Fruit fly (Drosophila melanogaster) Kc167 (cell line): ENCODE data around the gene Rrp45.

ENCODE experiments used
- Myc ChIP-seq: fragments of >200 bp; optimal IDR thresholded peaks from 2 replicates; lab custom pipeline; 2017; ENCODE audit warnings: missing external identifiers
- Sin3A ChIP-seq: fragments of >200 bp; optimal IDR thresholded peaks from 2 replicates; lab custom pipeline; 2018; ENCODE audit warnings: missing external identifiers
- h ChIP-seq: fragments of >200 bp; optimal IDR thresholded peaks from 3 replicates; lab custom pipeline; 2018; ENCODE audit warnings: missing external identifiers
- insv ChIP-seq: fragments of >200 bp; optimal IDR thresholded peaks from 3 replicates; lab custom pipeline; 2018; ENCODE audit warnings: missing external identifiers
- psq ChIP-seq: fragments of >200 bp; optimal IDR thresholded peaks from 2 replicates; lab custom pipeline; 2017; ENCODE audit warnings: missing external identifiers
- ttk ChIP-seq: sonication (Bioruptor generic); optimal IDR thresholded peaks from 2 replicates; lab custom pipeline; 2017; ENCODE audit warnings: missing external identifiers

Gene Rrp45

dm6 chrX:16805768-16806167 lies 14.7 kb upstream of the Rrp45 start, which contains the start of gene ppk28:
Gene ppk28 (plus strand): TSS chrX:16806068.
- TF ChIP-seq h (no peak), insv (lab: Kevin White, UChicago) (no peak), Sin3A (lab: Kevin White, UChicago) (no peak), ttk (no peak), psq (lab: Kevin White, UChicago) (no peak), Myc (no peak)

DNA sequence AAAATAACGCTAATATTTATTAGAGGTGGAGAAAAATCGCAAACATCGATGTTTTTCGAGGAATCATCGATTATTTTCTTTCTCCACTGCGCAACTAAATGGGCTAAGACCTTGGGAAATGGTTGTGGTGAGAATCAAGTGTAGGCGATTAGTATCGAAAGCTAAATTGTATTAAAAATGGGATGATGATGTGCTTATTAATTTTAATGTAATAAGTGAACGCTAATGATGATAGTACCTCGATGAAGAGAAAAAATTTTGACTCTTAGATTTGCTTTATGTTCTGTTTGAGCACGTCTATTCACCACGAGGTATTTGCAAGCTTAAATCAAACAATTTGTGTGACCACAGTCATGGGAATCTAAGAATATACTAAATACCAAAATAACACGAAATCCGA lies 12.2 kb upstream of the Rrp45 start, which contains the start of the genes Rai1 and CG13005:
Gene Rai1, minus strand, starts transcription at position 46 of the 400 bp plus-strand sequence.
Gene CG13005, plus strand, starts transcription at position 352 of the 400 bp plus-strand sequence.
- TF ChIP-seq h (no peak), ttk (no peak), insv (lab: Kevin White, UChicago) (no peak), Sin3A (lab: Kevin White, UChicago) (no peak), psq (lab: Kevin White, UChicago) (no peak), Myc (no peak)

DNA sequence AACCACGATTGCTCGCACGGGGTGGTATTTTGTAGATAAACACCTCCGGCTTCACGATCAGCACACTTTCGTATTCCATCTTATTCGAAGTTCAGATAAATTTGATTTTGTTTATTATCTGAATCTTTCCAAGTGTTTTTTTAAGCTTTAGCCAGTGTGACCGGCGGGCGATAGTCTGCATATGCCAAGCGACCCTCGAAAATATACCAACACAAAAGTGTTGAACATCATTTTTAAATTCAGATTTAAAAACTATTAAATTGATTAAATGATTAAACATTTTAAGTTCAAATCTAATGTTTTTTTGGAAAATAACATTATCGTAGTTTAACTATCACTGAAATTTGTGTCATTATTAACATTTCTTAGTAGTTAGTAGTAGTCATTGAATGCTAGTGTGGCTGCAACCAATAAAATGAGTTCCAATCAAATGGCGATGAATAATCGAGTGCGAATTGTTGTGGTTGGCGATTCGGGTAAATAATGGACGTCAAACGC lies 9.5 kb upstream of the Rrp45 start, which contains the start of the genes CG9132 and CG4789:
Gene CG9132, minus strand, starts transcription at position 181 of the 498 bp plus-strand sequence.
Gene CG4789, plus strand, starts transcription at position 401 of the 498 bp plus-strand sequence.
- TF ChIP-seq Myc (no peak), Sin3A (lab: Kevin White, UChicago) (no peak)

- TF ChIP-seq Sin3A (lab: Kevin White, UChicago), result no peak
- no peak for TF ChIP-seq psq (lab: Kevin White, UChicago)
- no peak for TF ChIP-seq h
- no peak for TF ChIP-seq ttk
- no peak for TF ChIP-seq insv (lab: Kevin White, UChicago)
- no peak for TF ChIP-seq Myc
Measured at dm6 chrX:16799914-16800313, 8.8 kb upstream of the Rrp45 start.

dm6 chrX:16798166-16798565 lies 7.1 kb upstream of the Rrp45 start:
- TF ChIP-seq insv (lab: Kevin White, UChicago) (no peak), Sin3A (lab: Kevin White, UChicago) (no peak), psq (lab: Kevin White, UChicago) (no peak), Myc (no peak), ttk (no peak), h (no peak)

- TF ChIP-seq Myc, result no peak
- TF ChIP-seq ttk, result no peak
- TF ChIP-seq psq (lab: Kevin White, UChicago), result no peak
- no peak for TF ChIP-seq h
- no peak for TF ChIP-seq insv (lab: Kevin White, UChicago)
- TF ChIP-seq Sin3A (lab: Kevin White, UChicago), result no peak
Measured at dm6 chrX:16793129-16793748, 2.2 kb upstream of the Rrp45 start.

- TF ChIP-seq h (no peak), Myc (no peak), ttk (no peak), insv (lab: Kevin White, UChicago) (no peak), psq (lab: Kevin White, UChicago) (no peak), Sin3A (lab: Kevin White, UChicago) (no peak)
Measured at dm6 chrX:16791920-16792829, 1.1 kb upstream of the Rrp45 start, which contains the start of gene CG4768. Gene CG4768 (plus strand): TSS chrX:16792119.

- no peak for TF ChIP-seq Sin3A (lab: Kevin White, UChicago)
- TF ChIP-seq Myc, result no peak
- TF ChIP-seq psq (lab: Kevin White, UChicago), result no peak
- no peak for TF ChIP-seq h
- no peak for TF ChIP-seq ttk
Measured at dm6 chrX:16787416-16787900, 3.6 kb downstream of the Rrp45 start.

- TF ChIP-seq h, result no peak
- no peak for TF ChIP-seq Myc
- TF ChIP-seq psq (lab: Kevin White, UChicago), result no peak
- no peak for TF ChIP-seq insv (lab: Kevin White, UChicago)
- no peak for TF ChIP-seq Sin3A (lab: Kevin White, UChicago)
- no peak for TF ChIP-seq ttk
Measured at dm6 chrX:16786860-16787415, 4.1 kb downstream of the Rrp45 start, which contains the start of the genes CG9609 and Sap30. Gene CG9609 (minus strand): TSS chrX:16787008. Gene Sap30 (plus strand): TSS chrX:16787283.

DNA sequence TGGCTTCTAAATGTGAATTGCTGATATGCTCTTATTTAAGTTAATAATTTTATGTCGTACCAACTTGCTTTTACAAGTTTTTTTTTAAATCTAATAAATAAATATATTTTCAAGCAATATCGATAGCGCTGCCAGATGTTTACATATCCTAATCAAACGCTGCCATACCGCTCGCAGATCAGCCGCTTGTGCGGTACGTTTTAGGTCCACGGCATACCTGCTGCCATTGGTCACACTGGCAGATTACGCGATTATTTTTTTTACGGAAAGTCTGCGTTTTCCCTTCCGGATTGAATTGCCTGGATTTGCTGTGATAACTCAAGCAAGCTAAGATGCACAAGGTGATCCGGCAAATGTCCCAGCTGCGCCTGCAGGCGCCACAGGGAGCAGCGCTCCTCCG lies 7.3 kb downstream of the Rrp45 start, which contains the start of gene mRpL22:
Gene mRpL22, plus strand, starts transcription at position 191 of the 400 bp plus-strand sequence.
- TF ChIP-seq Myc (no peak), ttk (no peak), insv (lab: Kevin White, UChicago) (no peak), Sin3A (lab: Kevin White, UChicago) (no peak), psq (lab: Kevin White, UChicago) (no peak), h (no peak)

DNA sequence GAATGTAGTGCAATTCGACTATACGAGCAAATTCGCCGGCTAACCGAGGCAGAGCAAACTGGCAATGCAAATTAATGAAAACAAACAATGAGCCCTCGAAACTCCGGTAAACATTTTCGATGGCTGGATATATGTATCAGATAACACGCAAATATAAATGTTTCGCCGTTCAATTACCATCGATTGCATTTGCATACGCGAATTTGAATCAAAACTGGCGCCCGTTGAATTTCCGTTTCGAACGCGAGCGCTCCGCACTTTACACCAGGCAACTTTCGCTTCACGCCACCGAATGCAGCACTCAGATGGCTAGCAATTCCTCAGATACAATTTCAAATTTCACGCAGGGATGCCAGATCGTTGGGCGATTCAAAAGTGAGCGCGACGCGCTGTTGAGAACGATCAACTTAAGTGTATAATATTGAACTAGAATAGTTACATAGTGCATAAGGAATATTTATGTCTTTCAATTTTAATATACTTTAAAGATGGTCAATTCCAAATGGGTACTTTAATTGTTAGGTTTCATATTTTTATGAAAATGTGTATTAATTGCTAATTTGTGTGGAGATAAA lies 7.8 kb downstream of the Rrp45 start, which contains the start of gene if:
Gene if, minus strand, starts transcription at position 294 of the 575 bp plus-strand sequence.
- no peak for TF ChIP-seq h
- no peak for TF ChIP-seq insv (lab: Kevin White, UChicago)
- no peak for TF ChIP-seq Sin3A (lab: Kevin White, UChicago)
- TF ChIP-seq ttk, result no peak
- no peak for TF ChIP-seq Myc
- TF ChIP-seq psq (lab: Kevin White, UChicago), result no peak
